Fruit fly (Drosophila melanogaster): Measurements from ENCODE around the gene Socs16D.

DNA sequence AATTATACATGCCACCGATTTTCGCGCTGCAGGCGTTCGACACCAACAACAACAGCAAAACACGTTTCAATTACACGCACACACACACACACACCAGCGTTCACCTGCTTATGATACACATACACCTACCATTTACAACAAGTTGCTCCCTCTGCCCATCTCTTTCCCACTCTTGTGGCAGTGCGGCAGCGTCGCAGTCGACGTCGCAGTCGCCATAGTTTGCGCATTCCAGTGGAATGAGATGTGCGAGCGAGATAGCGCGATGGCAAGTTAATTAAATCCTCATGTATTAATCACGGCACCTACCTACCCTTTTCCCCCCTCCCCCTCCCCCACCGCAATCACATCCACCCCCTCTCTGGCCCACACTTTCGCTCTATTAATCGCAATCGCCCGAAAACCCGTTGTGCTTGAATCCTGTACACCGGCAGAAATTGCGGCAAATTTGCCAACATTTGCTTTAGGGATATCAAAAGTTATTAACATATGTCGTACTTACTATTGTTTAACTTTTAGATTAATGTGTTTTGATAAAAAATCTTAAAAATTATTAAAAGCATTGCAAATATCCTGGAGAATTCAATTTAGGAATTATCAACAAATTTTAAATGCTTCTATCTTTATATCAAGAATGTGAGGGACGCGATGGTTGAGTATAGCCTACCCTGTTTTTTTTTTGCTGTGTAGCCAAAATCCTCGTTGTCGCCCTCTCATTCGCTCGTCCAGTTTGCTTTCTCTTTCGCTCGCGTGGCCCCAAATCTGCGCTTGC lies 24.8 kb downstream of the Socs16D start:
- TF ChIP-seq CG8478 (optimal IDR thresholded peaks at IDR 0.05) (no peak), pan (optimal IDR thresholded peaks at IDR 0.05) (no peak)

Measured in whole organism.